Worm (Caenorhabditis elegans) whole organism, L2 larva: ENCODE data around the gene F53H2.1.
A peak's percentile ranks its signal among the peaks of the same experiment; 100 is the strongest.
"Not testable (repeated sequence)": the region's sequence is repeated elsewhere in the genome, so short reads cannot be mapped to it uniquely, and the experiment has no call there.

ENCODE experiments used
- C34F6.9 ChIP-seq: fragments of 150-350 bp; optimal IDR thresholded peaks from 2 replicates; lab custom pipeline; 2014; ENCODE audit warnings: missing biosample characterization, missing genetic modification characterization
- F13H6.1 ChIP-seq: sonication (generic microtip); optimal IDR thresholded peaks from 2 replicates; lab custom pipeline; 2016; ENCODE audit warnings: missing genetic modification characterization, missing compliant biosample characterization
- Y55F3AM.14 ChIP-seq: fragments of 200-800 bp; sonication (Bioruptor generic); optimal IDR thresholded peaks from 2 replicates; lab custom pipeline; 2018; ENCODE audit warnings: mild to moderate bottlenecking, missing genetic modification characterization, missing compliant biosample characterization
- ZK546.5 ChIP-seq: sonication (generic microtip); optimal IDR thresholded peaks from 2 replicates; lab custom pipeline; 2017; ENCODE audit warnings: missing biosample characterization, missing genetic modification characterization
- alr-1 ChIP-seq: fragments of 150-350 bp; optimal IDR thresholded peaks from 2 replicates; lab custom pipeline; 2014; ENCODE audit warnings: missing biosample characterization, missing genetic modification characterization
- aly-2 ChIP-seq: fragments of 150-350 bp; optimal IDR thresholded peaks from 2 replicates; lab custom pipeline; 2014; ENCODE audit warnings: missing biosample characterization, missing genetic modification characterization
- ama-1 ChIP-seq: fragments of 150-350 bp; optimal IDR thresholded peaks from 2 replicates; lab custom pipeline; 2018; ENCODE audit warnings: inconsistent platforms
- blmp-1 ChIP-seq: sonication (generic microtip); optimal IDR thresholded peaks from 2 replicates; lab custom pipeline; 2017; ENCODE audit warnings: missing genetic modification characterization, mild to moderate bottlenecking, missing compliant biosample characterization, antibody characterized with exemption, moderate library complexity; ENCODE audit not compliant: insufficient read depth
- ceh-16 ChIP-seq: fragments of 150-350 bp; optimal IDR thresholded peaks from 2 replicates; lab custom pipeline; 2014; ENCODE audit warnings: missing biosample characterization, missing genetic modification characterization
- ceh-82 ChIP-seq: fragments of 150-350 bp; optimal IDR thresholded peaks from 2 replicates; lab custom pipeline; 2014; ENCODE audit warnings: missing biosample characterization, missing genetic modification characterization
- crh-2 ChIP-seq: sonication (generic microtip); optimal IDR thresholded peaks from 2 replicates; lab custom pipeline; 2017; ENCODE audit warnings: missing biosample characterization, missing genetic modification characterization
- dmd-4 ChIP-seq: sonication (generic microtip); optimal IDR thresholded peaks from 2 replicates; lab custom pipeline; 2017; ENCODE audit warnings: missing biosample characterization, missing genetic modification characterization
- egl-27 ChIP-seq: sonication (generic microtip); optimal IDR thresholded peaks from 3 replicates; lab custom pipeline; 2017; ENCODE audit warnings: missing biosample characterization, missing genetic modification reagents, missing genetic modification characterization
- gmeb-1 ChIP-seq: fragments of 150-350 bp; optimal IDR thresholded peaks from 2 replicates; lab custom pipeline; 2014; ENCODE audit warnings: missing biosample characterization, missing genetic modification characterization
- lin-11 ChIP-seq: fragments of 150-350 bp; sonication (generic microtip); optimal IDR thresholded peaks from 2 replicates; lab custom pipeline; 2014; ENCODE audit warnings: missing biosample characterization, missing genetic modification characterization, inconsistent platforms, mixed read lengths
- lin-39 ChIP-seq: fragments of 150-350 bp; optimal IDR thresholded peaks from 2 replicates; lab custom pipeline; 2014; ENCODE audit warnings: missing biosample characterization, missing genetic modification reagents, missing genetic modification characterization
- mab-5 ChIP-seq: fragments of 150-350 bp; optimal IDR thresholded peaks from 2 replicates; lab custom pipeline; 2014; ENCODE audit warnings: missing biosample characterization, missing genetic modification characterization
- mdl-1 ChIP-seq, 2 experiments: fragments of 150-350 bp in 1 of 2; sonication (generic microtip) in 1 of 2; optimal IDR thresholded peaks; 2 replicates each; lab custom pipeline; 2017; ENCODE audit warnings: missing biosample characterization in 2 of 2, missing genetic modification characterization in 2 of 2
- nhr-11 ChIP-seq: fragments of 150-350 bp; optimal IDR thresholded peaks from 2 replicates; lab custom pipeline; 2014; ENCODE audit warnings: missing biosample characterization, missing genetic modification characterization
- nhr-12 ChIP-seq: fragments of 150-350 bp; optimal IDR thresholded peaks from 2 replicates; lab custom pipeline; 2014; ENCODE audit warnings: missing biosample characterization, missing genetic modification characterization
- nhr-129 ChIP-seq: fragments of 150-350 bp; optimal IDR thresholded peaks from 2 replicates; lab custom pipeline; 2014; ENCODE audit warnings: missing biosample characterization, missing genetic modification characterization
- nhr-21 ChIP-seq: fragments of 150-350 bp; optimal IDR thresholded peaks from 2 replicates; lab custom pipeline; 2014; ENCODE audit warnings: missing biosample characterization, missing genetic modification characterization
- nhr-23 ChIP-seq: fragments of 150-350 bp; optimal IDR thresholded peaks from 2 replicates; lab custom pipeline; 2014; ENCODE audit warnings: missing biosample characterization, missing genetic modification reagents, missing genetic modification characterization
- nhr-25 ChIP-seq: fragments of 150-350 bp; sonication (generic microtip); optimal IDR thresholded peaks from 3 replicates; lab custom pipeline; 2014; ENCODE audit warnings: missing biosample characterization, missing genetic modification characterization
- nhr-6 ChIP-seq: fragments of 150-350 bp; optimal IDR thresholded peaks from 2 replicates; lab custom pipeline; 2014; ENCODE audit warnings: missing biosample characterization, missing genetic modification characterization
- nhr-77 ChIP-seq: fragments of 150-350 bp; optimal IDR thresholded peaks from 2 replicates; lab custom pipeline; 2014; ENCODE audit warnings: missing biosample characterization, missing genetic modification characterization
- peb-1 ChIP-seq: fragments of 150-350 bp; optimal IDR thresholded peaks from 2 replicates; lab custom pipeline; 2014; ENCODE audit warnings: missing biosample characterization, missing genetic modification characterization
- skn-1 ChIP-seq: sonication (generic microtip); optimal IDR thresholded peaks from 2 replicates; lab custom pipeline; 2017; ENCODE audit warnings: missing biosample characterization, missing genetic modification characterization
- sma-3 ChIP-seq: sonication (generic microtip); optimal IDR thresholded peaks from 2 replicates; lab custom pipeline; 2016; ENCODE audit warnings: missing genetic modification reagents, missing genetic modification characterization, missing compliant biosample characterization
- sma-9 ChIP-seq, 2 experiments: fragments of 150-350 bp in 1 of 2; sonication (generic microtip) in 1 of 2; optimal IDR thresholded peaks; 2 replicates each; lab custom pipeline; 2014 to 2016; ENCODE audit warnings: missing genetic modification characterization in 2 of 2, mild to moderate bottlenecking in 1 of 2, missing biosample characterization in 1 of 2, missing compliant biosample characterization in 1 of 2, missing genetic modification reagents in 1 of 2, moderate library complexity in 1 of 2
- snpc-4 ChIP-seq: fragments of 150-350 bp; optimal IDR thresholded peaks from 2 replicates; lab custom pipeline; 2014; ENCODE audit warnings: missing biosample characterization, missing genetic modification characterization
- unc-39 ChIP-seq: fragments of 150-350 bp; optimal IDR thresholded peaks from 2 replicates; lab custom pipeline; 2014; ENCODE audit warnings: missing biosample characterization, missing genetic modification characterization
- unc-55 ChIP-seq: fragments of 150-350 bp; sonication (generic microtip); optimal IDR thresholded peaks from 3 replicates; lab custom pipeline; 2014; ENCODE audit warnings: missing biosample characterization, missing genetic modification reagents, missing genetic modification characterization
- unc-62 ChIP-seq: fragments of 150-350 bp; optimal IDR thresholded peaks from 2 replicates; lab custom pipeline; 2014; ENCODE audit warnings: missing biosample characterization, missing genetic modification reagents, missing genetic modification characterization
- zag-1 ChIP-seq: fragments of 150-350 bp; optimal IDR thresholded peaks from 2 replicates; lab custom pipeline; 2014; ENCODE audit warnings: missing biosample characterization, missing genetic modification characterization
- ztf-1 ChIP-seq: fragments of 200-800 bp; sonication (Bioruptor generic); conservative IDR thresholded peaks from 2 replicates; pipeline ENCODE4 v1.3.6; 2022; ENCODE audit warnings: missing genetic modification characterization, missing compliant biosample characterization
- ztf-4 ChIP-seq: fragments of 150-350 bp; optimal IDR thresholded peaks from 2 replicates; lab custom pipeline; 2014; ENCODE audit warnings: missing biosample characterization, missing genetic modification characterization

The F53H2.1 gene

ce11 chrV:20366839-20367238 lies 20.7 kb upstream of the F53H2.1 start, which contains the start of gene K02E2.8:
K02E2.8 (minus strand) TSS chrV:20366939.
- TF ChIP-seq nhr-6 (tag; lab: Kevin White, UChicago) (no peak), crh-2 (tag; lab: Kevin White, UChicago) (no peak), nhr-129 (tag; lab: Kevin White, UChicago) (no peak), snpc-4 (tag; lab: Kevin White, UChicago) (no peak), nhr-23 (tag; lab: Kevin White, UChicago) (no peak), egl-27 (tag; lab: Kevin White, UChicago) (no peak), mab-5 (tag; lab: Kevin White, UChicago) (no peak), skn-1 (no peak), unc-62 (no peak), F13H6.1 (tag; lab: Kevin White, UChicago) (no peak), sma-3 (GFP tag; lab: Kevin White, UChicago) (no peak), peb-1 (no peak), dmd-4 (tag; lab: Kevin White, UChicago) (no peak), nhr-21 (tag; lab: Kevin White, UChicago) (no peak), lin-39 (tag; lab: Kevin White, UChicago) (no peak), gmeb-1 (no peak), mdl-1 (tag; optimal IDR thresholded peaks at IDR 0.05; lab: Kevin White, UChicago) (no peak)

ce11 chrV:20369153-20369552 lies 18.4 kb upstream of the F53H2.1 start, which contains the start of gene srh-177:
srh-177 (minus strand) TSS chrV:20369253.
- TF ChIP-seq nhr-11 (tag; lab: Kevin White, UChicago); skn-1; nhr-21 (tag; lab: Kevin White, UChicago): not testable (repeated sequence)
- TF ChIP-seq, all 48 proteins: peak for 0; not testable (repeated sequence) for 48

- TF ChIP-seq gmeb-1 = peak; percentile 34
- no peak for TF ChIP-seq ama-1 (lab: Kevin White, UChicago)
Measured at ce11 chrV:20374484-20374883, 13.0 kb upstream of the F53H2.1 start.

- TF ChIP-seq F13H6.1 (tag; lab: Kevin White, UChicago) = no peak
- no peak for TF ChIP-seq nhr-129 (tag; lab: Kevin White, UChicago)
- no peak for TF ChIP-seq blmp-1 (tag; lab: Kevin White, UChicago)
- TF ChIP-seq ZK546.5 = no peak
- TF ChIP-seq ztf-4 (tag; lab: Kevin White, UChicago) = no peak
- no peak for TF ChIP-seq alr-1 (tag; lab: Kevin White, UChicago)
- TF ChIP-seq nhr-12 (tag; lab: Kevin White, UChicago) = no peak
- TF ChIP-seq ceh-82 = no peak
- no peak for TF ChIP-seq sma-3 (GFP tag; lab: Kevin White, UChicago)
- no peak for TF ChIP-seq dmd-4 (tag; lab: Kevin White, UChicago)
- no peak for TF ChIP-seq ztf-1 (GFP tag; lab: Robert Waterston, UW)
- TF ChIP-seq unc-39 (tag; lab: Kevin White, UChicago) = no peak
- TF ChIP-seq egl-27 (tag; lab: Kevin White, UChicago) = no peak
- TF ChIP-seq nhr-25 (tag; lab: Kevin White, UChicago) = no peak
- TF ChIP-seq unc-55 (GFP tag; lab: Kevin White, UChicago) = no peak
- TF ChIP-seq ceh-16 = no peak
- TF ChIP-seq sma-9 (GFP tag; optimal IDR thresholded peaks at IDR 0.05; lab: Kevin White, UChicago) = no peak
- TF ChIP-seq sma-9 (tag; optimal IDR thresholded peaks at IDR 0.05; lab: Kevin White, UChicago) = no peak
- no peak for TF ChIP-seq zag-1
Measured at ce11 chrV:20375236-20375635, 12.3 kb upstream of the F53H2.1 start, which contains the start of gene ins-35. ins-35 (plus strand) TSS chrV:20375536.

- TF ChIP-seq unc-62 = no peak
- TF ChIP-seq snpc-4 (tag; lab: Kevin White, UChicago) = no peak
- no peak for TF ChIP-seq nhr-77 (tag; lab: Kevin White, UChicago)
- no peak for TF ChIP-seq lin-11
- TF ChIP-seq nhr-11 (tag; lab: Kevin White, UChicago) = no peak
- no peak for TF ChIP-seq C34F6.9 (tag; lab: Kevin White, UChicago)
- no peak for TF ChIP-seq aly-2
- no peak for TF ChIP-seq Y55F3AM.14 (GFP tag; lab: Kevin White, UChicago)
- TF ChIP-seq gmeb-1 = no peak
- no peak for TF ChIP-seq nhr-25 (tag; lab: Kevin White, UChicago)
- no peak for TF ChIP-seq alr-1 (tag; lab: Kevin White, UChicago)
Measured at ce11 chrV:20376070-20376469, 11.4 kb upstream of the F53H2.1 start.
